Comparison of ENCODE assay signal across 1 worm cellular context in genomic region chrV:12511946-12512345, ce11.
TF ChIP-seq lines count a peak whose summit lies in the region.

No protein-coding gene starts in this region.

TF ChIP-seq in whole organism, L1 larva, 84 proteins besides CTCF, POLR2A, EP300 and RAD21 (continued from another document):
- TF ChIP-seq efl-1 (optimal IDR thresholded peaks at IDR 0.05; lab: Kevin White, UChicago), result no peak
- no peak for TF ChIP-seq efl-1 (GFP tag; optimal IDR thresholded peaks at IDR 0.05 in 1 of 2; lab: Kevin White, UChicago)
- TF ChIP-seq lin-13 (GFP tag; optimal IDR thresholded peaks at IDR 0.05; lab: Kevin White, UChicago), result no peak
- no peak for TF ChIP-seq nhr-28 (tag; optimal IDR thresholded peaks at IDR 0.05; lab: Kevin White, UChicago)
- no peak for TF ChIP-seq fkh-4 (tag; optimal IDR thresholded peaks at IDR 0.05; lab: Kevin White, UChicago; ENCODE audit: borderline replicate concordance)
- no peak for TF ChIP-seq F16B12.6 (tag; optimal IDR thresholded peaks at IDR 0.05; lab: Kevin White, UChicago)
- TF ChIP-seq mdl-1 (tag; optimal IDR thresholded peaks at IDR 0.05; lab: Kevin White, UChicago), result no peak
- TF ChIP-seq lir-3 (tag; optimal IDR thresholded peaks at IDR 0.05; lab: Kevin White, UChicago; ENCODE audit: poor library complexity), result no peak
- no peak for TF ChIP-seq nhr-76 (tag; optimal IDR thresholded peaks at IDR 0.05; lab: Kevin White, UChicago)
- no peak for TF ChIP-seq alr-1 (tag; optimal IDR thresholded peaks at IDR 0.05; lab: Kevin White, UChicago; ENCODE audit: borderline replicate concordance)
- TF ChIP-seq zip-4 (GFP tag; optimal IDR thresholded peaks at IDR 0.05; lab: Kevin White, UChicago), result no peak
- no peak for TF ChIP-seq unc-86 (tag; optimal IDR thresholded peaks at IDR 0.05; lab: Kevin White, UChicago)
- TF ChIP-seq lsy-2 (tag; optimal IDR thresholded peaks at IDR 0.05; lab: Kevin White, UChicago), result peak in 1 of 2 experiments; percentile 26
- TF ChIP-seq nhr-20 (tag; optimal IDR thresholded peaks at IDR 0.05; lab: Kevin White, UChicago), result peak; percentile 23
- TF ChIP-seq lin-39 (tag; optimal IDR thresholded peaks at IDR 0.05; lab: Kevin White, UChicago), result no peak
- no peak for TF ChIP-seq isw-1 (GFP tag; IDR thresholded peaks at IDR 0.05; lab: Robert Waterston, UW)
- TF ChIP-seq dpl-1 (GFP tag; optimal IDR thresholded peaks at IDR 0.05; lab: Kevin White, UChicago), result no peak
- TF ChIP-seq ztf-11 (tag; optimal IDR thresholded peaks at IDR 0.05; lab: Kevin White, UChicago), result no peak
- peak; percentile 56 for TF ChIP-seq lin-14 (GFP tag; optimal IDR thresholded peaks at IDR 0.05; lab: Kevin White, UChicago)
TF ChIP-seq in whole organism, L1 larva: peak in this region for 11.
